Fruit fly (Drosophila melanogaster): Measurements from ENCODE around the gene CG45081.

The CG45081 gene

dm6 chr3L:19236554-19236953 lies 29.3 kb upstream of the CG45081 start:
- TF ChIP-seq usp (GFP tag; optimal IDR thresholded peaks at IDR 0.05) (no peak), HLH106 (tag; optimal IDR thresholded peaks at IDR 0.05) (no peak), jim (GFP tag; optimal IDR thresholded peaks at IDR 0.05) (no peak), lola (GFP tag; optimal IDR thresholded peaks at IDR 0.05) (no peak), sv (GFP tag; optimal IDR thresholded peaks at IDR 0.05) (no peak), dl (GFP tag; optimal IDR thresholded peaks at IDR 0.05; ENCODE audit: insufficient read depth in 1 of 2, partially characterized antibody in 2 of 2) (no peak)

dm6 chr3L:19237780-19238179 lies 28.1 kb upstream of the CG45081 start:
- TF ChIP-seq rgr (GFP tag; optimal IDR thresholded peaks at IDR 0.05) (no peak), jim (GFP tag; optimal IDR thresholded peaks at IDR 0.05) (no peak), Rel (GFP tag; optimal IDR thresholded peaks at IDR 0.05) (no peak), Rel (tag; optimal IDR thresholded peaks at IDR 0.05) (no peak), brk (GFP tag; optimal IDR thresholded peaks at IDR 0.05) (no peak), fru (GFP tag; optimal IDR thresholded peaks at IDR 0.05) (no peak), tai (GFP tag; optimal IDR thresholded peaks at IDR 0.05) (no peak), sage (GFP tag; optimal IDR thresholded peaks at IDR 0.05) (no peak), Sp1 (GFP tag; optimal IDR thresholded peaks at IDR 0.05) (no peak)

- TF ChIP-seq N (GFP tag; optimal IDR thresholded peaks at IDR 0.05) = no peak
- TF ChIP-seq Dif (GFP tag; optimal IDR thresholded peaks at IDR 0.05; ENCODE audit: partially characterized antibody) = no peak
- TF ChIP-seq jim (GFP tag; optimal IDR thresholded peaks at IDR 0.05) = no peak
- no peak for TF ChIP-seq HLH106 (tag; optimal IDR thresholded peaks at IDR 0.05)
- TF ChIP-seq dsf (GFP tag; optimal IDR thresholded peaks at IDR 0.05; ENCODE audit: borderline replicate concordance) = no peak
- no peak for TF ChIP-seq GATAd (GFP tag; optimal IDR thresholded peaks at IDR 0.05)
- no peak for TF ChIP-seq OdsH (GFP tag; optimal IDR thresholded peaks at IDR 0.05)
Observed at dm6 chr3L:19251643-19252042, 14.2 kb upstream of the CG45081 start.

dm6 chr3L:19254715-19255428 lies 11.0 kb upstream of the CG45081 start, which contains the start of the genes mRpL21 and rept:
Gene mRpL21 (minus strand): TSS chr3L:19255061.
Gene rept (plus strand): TSS chr3L:19255340.
- TF ChIP-seq Hr83 (GFP tag; optimal IDR thresholded peaks at IDR 0.05; ENCODE audit: poor library complexity, severe bottlenecking) = peak; percentile 36
- peak; percentile 98 for TF ChIP-seq Myc (optimal IDR thresholded peaks at IDR 0.05)
- TF ChIP-seq pan (optimal IDR thresholded peaks at IDR 0.05) = no peak
- peak; percentile 66 for TF ChIP-seq OdsH (GFP tag; optimal IDR thresholded peaks at IDR 0.05)
- TF ChIP-seq Hnf4 (GFP tag; optimal IDR thresholded peaks at IDR 0.05) = peak; percentile 75
- peak; percentile 90 for TF ChIP-seq woc (GFP tag; optimal IDR thresholded peaks at IDR 0.05)
- peak; percentile 45 for TF ChIP-seq dsf (GFP tag; optimal IDR thresholded peaks at IDR 0.05; ENCODE audit: borderline replicate concordance)
- peak; percentile 66 for TF ChIP-seq fru (GFP tag; optimal IDR thresholded peaks at IDR 0.05)
- TF ChIP-seq N (GFP tag; optimal IDR thresholded peaks at IDR 0.05) = no peak
- peak; percentile 74 for TF ChIP-seq Jra (GFP tag; optimal IDR thresholded peaks at IDR 0.05)
- peak; percentile 1 for TF ChIP-seq CG9705 (GFP tag; optimal IDR thresholded peaks at IDR 0.05)
- TF ChIP-seq ey (GFP tag; optimal IDR thresholded peaks at IDR 0.05) = peak; percentile 64
- TF ChIP-seq Mio (GFP tag; optimal IDR thresholded peaks at IDR 0.05) = peak; percentile 30
- TF ChIP-seq Hr78 (GFP tag; optimal IDR thresholded peaks at IDR 0.05) = no peak
- TF ChIP-seq tai (GFP tag; optimal IDR thresholded peaks at IDR 0.05) = no peak
- no peak for TF ChIP-seq usp (GFP tag; optimal IDR thresholded peaks at IDR 0.05)
- peak; percentile 77 for TF ChIP-seq rgr (GFP tag; optimal IDR thresholded peaks at IDR 0.05)
- TF ChIP-seq h (GFP tag; optimal IDR thresholded peaks at IDR 0.05) = peak; percentile 78
- TF ChIP-seq CrebA (GFP tag; optimal IDR thresholded peaks at IDR 0.05; ENCODE audit: borderline replicate concordance) = no peak
- peak; percentile 57 for TF ChIP-seq sv (GFP tag; optimal IDR thresholded peaks at IDR 0.05)
- peak; percentile 62 for TF ChIP-seq HLH106 (tag; optimal IDR thresholded peaks at IDR 0.05)
- TF ChIP-seq br (GFP tag; optimal IDR thresholded peaks at IDR 0.05) = peak; percentile 80
- TF ChIP-seq foxo (GFP tag; optimal IDR thresholded peaks at IDR 0.05) = peak in 1 of 2 experiments; percentile 72
- peak; percentile 54 for TF ChIP-seq psq (GFP tag; optimal IDR thresholded peaks at IDR 0.05)
- TF ChIP-seq brk (GFP tag; optimal IDR thresholded peaks at IDR 0.05) = no peak
- no peak for TF ChIP-seq sage (GFP tag; optimal IDR thresholded peaks at IDR 0.05)

All from whole organism, wandering third instar larva.